Worm (Caenorhabditis elegans) whole organism, L1 larva: ENCODE data around the gene mup-2.

Experiments
- C04F5.9 ChIP-seq: sonication (generic microtip); optimal IDR thresholded peaks from 2 replicates; lab custom pipeline; 2016; ENCODE audit warnings: missing genetic modification characterization, missing compliant biosample characterization
- Y116A8C.19 ChIP-seq: sonication (generic microtip); optimal IDR thresholded peaks from 2 replicates; lab custom pipeline; 2016; ENCODE audit warnings: missing compliant biosample characterization, missing genetic modification characterization, borderline replicate concordance
- aly-2 ChIP-seq: fragments of 150-350 bp; optimal IDR thresholded peaks from 2 replicates; lab custom pipeline; 2014; ENCODE audit warnings: missing biosample characterization, missing genetic modification characterization
- blmp-1 ChIP-seq: fragments of 150-350 bp; optimal IDR thresholded peaks from 2 replicates; lab custom pipeline; 2014; ENCODE audit warnings: missing biosample characterization, missing genetic modification characterization
- ceh-8 ChIP-seq: fragments of 200-800 bp; sonication (Bioruptor generic); optimal IDR thresholded peaks from 2 replicates; lab custom pipeline; 2018; ENCODE audit warnings: mild to moderate bottlenecking, missing genetic modification characterization, moderate library complexity, missing compliant biosample characterization
- ceh-88 ChIP-seq: fragments of 200-800 bp; sonication (Bioruptor generic); IDR thresholded peaks from 2 replicates; pipeline ENCODE4 v1.3.6; 2022; ENCODE audit warnings: missing genetic modification characterization, missing compliant biosample characterization
- ceh-90 ChIP-seq: sonication (generic microtip); optimal IDR thresholded peaks from 2 replicates; lab custom pipeline; 2016; ENCODE audit warnings: missing genetic modification characterization, missing compliant biosample characterization
- dsc-1 ChIP-seq: sonication (generic microtip); optimal IDR thresholded peaks from 2 replicates; lab custom pipeline; 2016; ENCODE audit warnings: mild to moderate bottlenecking, missing genetic modification characterization, missing compliant biosample characterization
- efl-1 ChIP-seq, 4 experiments: fragments of 150-350 bp; optimal IDR thresholded peaks in 3 of 4; peaks in 1 of 4; 1 replicate in 1 of 4; 2 replicates in 3 of 4; lab custom pipeline; 2014; ENCODE audit warnings: missing biosample characterization in 2 of 4, missing genetic modification characterization in 2 of 4, missing genetic modification reagents in 2 of 4
- elt-2 ChIP-seq: sonication (generic microtip); optimal IDR thresholded peaks from 2 replicates; lab custom pipeline; 2016; ENCODE audit warnings: missing genetic modification characterization, mild to moderate bottlenecking, inconsistent platforms, missing compliant biosample characterization, missing genetic modification reagents
- fkh-10 ChIP-seq: sonication (generic microtip); optimal IDR thresholded peaks from 2 replicates; lab custom pipeline; 2017; ENCODE audit warnings: missing biosample characterization, missing genetic modification reagents, missing genetic modification characterization
- fkh-4 ChIP-seq: sonication (generic microtip); optimal IDR thresholded peaks from 2 replicates; lab custom pipeline; 2016; ENCODE audit warnings: missing compliant biosample characterization, missing genetic modification characterization, borderline replicate concordance
- fkh-8 ChIP-seq: sonication (generic microtip); optimal IDR thresholded peaks from 2 replicates; lab custom pipeline; 2016; ENCODE audit warnings: mild to moderate bottlenecking, missing genetic modification characterization, missing compliant biosample characterization
- fos-1 ChIP-seq: fragments of 150-350 bp; optimal IDR thresholded peaks from 2 replicates; lab custom pipeline; 2014; ENCODE audit warnings: missing biosample characterization, missing genetic modification characterization
- grh-1 ChIP-seq: fragments of 200-800 bp; sonication (Bioruptor generic); IDR thresholded peaks from 2 replicates; pipeline ENCODE4 v1.3.6; 2022; ENCODE audit warnings: missing genetic modification reagents, missing genetic modification characterization, missing compliant biosample characterization
- irx-1 ChIP-seq: sonication (generic microtip); optimal IDR thresholded peaks from 2 replicates; lab custom pipeline; 2016; ENCODE audit warnings: missing genetic modification characterization, missing compliant biosample characterization
- isw-1 ChIP-seq: fragments of 200-800 bp; sonication (Bioruptor generic); IDR thresholded peaks from 2 replicates; pipeline ENCODE4 v1.3.6; 2022; ENCODE audit warnings: missing genetic modification characterization, missing compliant biosample characterization
- lin-13 ChIP-seq: fragments of 150-350 bp; optimal IDR thresholded peaks from 2 replicates; lab custom pipeline; 2014; ENCODE audit warnings: missing biosample characterization, missing genetic modification reagents, missing genetic modification characterization
- lin-14 ChIP-seq: fragments of 200-800 bp; sonication (Bioruptor generic); optimal IDR thresholded peaks from 2 replicates; lab custom pipeline; 2018; ENCODE audit warnings: mild to moderate bottlenecking, missing genetic modification characterization, moderate library complexity, missing compliant biosample characterization
- lin-15B ChIP-seq: fragments of 150-350 bp; sonication (generic microtip); optimal IDR thresholded peaks from 3 replicates; lab custom pipeline; 2014; ENCODE audit warnings: missing biosample characterization, missing genetic modification characterization
- lin-39 ChIP-seq: fragments of 150-350 bp; optimal IDR thresholded peaks from 2 replicates; lab custom pipeline; 2014; ENCODE audit warnings: missing biosample characterization, missing genetic modification reagents, missing genetic modification characterization
- lsy-2 ChIP-seq, 2 experiments: fragments of 150-350 bp; optimal IDR thresholded peaks; 2 replicates each; lab custom pipeline; 2014; ENCODE audit warnings: missing biosample characterization in 2 of 2, missing genetic modification characterization in 2 of 2
- nhr-12 ChIP-seq: sonication (generic microtip); optimal IDR thresholded peaks from 2 replicates; lab custom pipeline; 2017; ENCODE audit warnings: missing biosample characterization, missing genetic modification characterization
- nhr-237 ChIP-seq: fragments of 150-350 bp; optimal IDR thresholded peaks from 2 replicates; lab custom pipeline; 2014; ENCODE audit warnings: missing biosample characterization, missing genetic modification characterization
- pax-3 ChIP-seq: fragments of 200-800 bp; sonication (Bioruptor generic); optimal IDR thresholded peaks from 2 replicates; lab custom pipeline; 2018; ENCODE audit warnings: mild to moderate bottlenecking, missing genetic modification characterization, moderate library complexity, missing compliant biosample characterization
- skn-1 ChIP-seq: fragments of 150-350 bp; optimal IDR thresholded peaks from 2 replicates; lab custom pipeline; 2014; ENCODE audit warnings: missing biosample characterization, missing genetic modification characterization
- snu-23 ChIP-seq: sonication (generic microtip); optimal IDR thresholded peaks from 2 replicates; lab custom pipeline; 2016; ENCODE audit warnings: missing genetic modification characterization, missing compliant biosample characterization
- swsn-7 ChIP-seq: sonication (generic microtip); optimal IDR thresholded peaks from 2 replicates; lab custom pipeline; 2016; ENCODE audit warnings: missing genetic modification characterization, missing compliant biosample characterization
- unc-30 ChIP-seq: sonication (generic microtip); optimal IDR thresholded peaks from 2 replicates; lab custom pipeline; 2017; ENCODE audit warnings: missing biosample characterization, missing genetic modification characterization
- xbp-1 ChIP-seq: sonication (generic microtip); optimal IDR thresholded peaks from 2 replicates; lab custom pipeline; 2016; ENCODE audit warnings: missing genetic modification characterization, missing compliant biosample characterization
- zip-4 ChIP-seq: fragments of 200-800 bp; sonication (Bioruptor generic); optimal IDR thresholded peaks from 2 replicates; lab custom pipeline; 2018; ENCODE audit warnings: mild to moderate bottlenecking, missing genetic modification characterization, moderate library complexity, missing compliant biosample characterization

mup-2 gene

ce11 chrX:6413583-6413982, 3.6 kb upstream of the mup-2 start:
- TF ChIP-seq xbp-1 (tag; lab: Kevin White, UChicago): no peak
- TF ChIP-seq lin-13 (GFP tag; lab: Kevin White, UChicago): no peak
- no peak for TF ChIP-seq ceh-90 (tag; lab: Kevin White, UChicago)
- no peak for TF ChIP-seq efl-1 (optimal IDR thresholded peaks at IDR 0.05; lab: Kevin White, UChicago)
- peak in 1 of 2 experiments; percentile 1 for TF ChIP-seq efl-1 (GFP tag; optimal IDR thresholded peaks at IDR 0.05 in 1 of 2; lab: Kevin White, UChicago)
- TF ChIP-seq lsy-2 (tag; optimal IDR thresholded peaks at IDR 0.05; lab: Kevin White, UChicago): no peak
- TF ChIP-seq lin-39 (tag; lab: Kevin White, UChicago): no peak
- TF ChIP-seq aly-2 (tag; lab: Kevin White, UChicago): no peak
- TF ChIP-seq fkh-10: no peak
- no peak for TF ChIP-seq pax-3 (tag; lab: Kevin White, UChicago)
- TF ChIP-seq irx-1 (tag; lab: Kevin White, UChicago): no peak
- no peak for TF ChIP-seq Y116A8C.19 (tag; lab: Kevin White, UChicago)
- peak; percentile 34 for TF ChIP-seq lin-14 (GFP tag; lab: Kevin White, UChicago)
- no peak for TF ChIP-seq fkh-8 (tag; lab: Kevin White, UChicago)
- TF ChIP-seq, all 84 proteins: peak for 2

ce11 chrX:6412575-6412974, 2.5 kb upstream of the mup-2 start, which contains the start of gene T22E5.1:
T22E5.1 (plus strand) TSS chrX:6412875.
- TF ChIP-seq xbp-1 (tag; lab: Kevin White, UChicago) (no peak), zip-4 (GFP tag; lab: Kevin White, UChicago) (no peak), nhr-12 (tag; lab: Kevin White, UChicago) (no peak)
- TF ChIP-seq, all 84 proteins: peak for 0

DNA sequence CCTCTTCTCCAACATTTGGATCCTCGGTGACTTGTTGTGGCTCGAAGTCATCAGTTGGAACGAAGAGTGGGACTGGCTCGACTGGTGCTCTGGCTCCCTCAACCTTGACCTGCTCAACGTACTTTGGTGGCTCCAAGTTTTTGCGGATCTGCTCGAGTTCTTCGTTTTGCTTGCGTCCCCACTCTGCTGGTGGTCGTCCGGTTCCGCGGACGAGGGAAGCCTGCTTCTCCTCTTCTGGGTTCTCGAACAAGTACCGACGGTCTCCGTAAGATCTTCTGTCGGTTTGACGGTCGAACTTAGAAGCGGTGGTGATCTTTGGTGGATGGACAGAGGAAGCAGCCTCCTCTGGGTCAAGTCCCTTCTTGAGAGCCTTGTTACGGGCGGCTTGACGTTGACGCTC, 1.3 kb downstream of the mup-2 start:
- TF ChIP-seq unc-30 (tag; lab: Kevin White, UChicago): no peak

DNA sequence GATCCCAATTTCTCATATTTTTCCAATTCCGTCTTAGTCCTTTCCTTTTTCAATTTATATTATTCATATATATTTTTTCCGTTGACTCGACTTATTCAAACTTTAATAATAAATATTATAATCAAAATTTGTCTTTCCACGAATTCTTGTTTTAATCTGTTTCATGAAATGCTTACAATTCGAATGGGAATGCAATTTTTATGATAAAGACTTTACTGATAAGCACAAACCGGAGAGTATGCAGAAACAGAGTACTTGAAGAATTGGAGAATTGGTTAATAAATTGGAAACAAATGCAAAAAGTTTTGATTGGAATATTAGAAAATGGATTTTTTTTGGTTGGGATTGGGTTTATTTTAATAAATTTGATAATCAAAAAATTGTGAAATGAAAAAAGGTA, 1.7 kb downstream of the mup-2 start:
- TF ChIP-seq lin-14 (GFP tag; lab: Kevin White, UChicago) (peak; percentile 30), snu-23 (GFP tag; lab: Kevin White, UChicago) (no peak), elt-2 (tag; lab: Kevin White, UChicago) (peak; percentile 82)

- TF ChIP-seq efl-1 (optimal IDR thresholded peaks at IDR 0.05; lab: Kevin White, UChicago) (no peak), efl-1 (GFP tag; optimal IDR thresholded peaks at IDR 0.05 in 1 of 2; lab: Kevin White, UChicago) (peak in 1 of 2 experiments; percentile 70), dsc-1 (peak; percentile 81), lin-15B (no peak), skn-1 (no peak), swsn-7 (no peak), ceh-88 (GFP tag; lab: Robert Waterston, UW) (no peak), isw-1 (GFP tag; lab: Robert Waterston, UW) (no peak), blmp-1 (no peak), ceh-8 (GFP tag; lab: Kevin White, UChicago) (no peak), fos-1 (tag; lab: Kevin White, UChicago) (no peak), fkh-4 (tag; lab: Kevin White, UChicago) (peak; percentile 65), nhr-237 (tag; lab: Kevin White, UChicago) (no peak), zip-4 (GFP tag; lab: Kevin White, UChicago) (no peak)
Observed at ce11 chrX:6407805-6408204, 2.2 kb downstream of the mup-2 start.

DNA sequence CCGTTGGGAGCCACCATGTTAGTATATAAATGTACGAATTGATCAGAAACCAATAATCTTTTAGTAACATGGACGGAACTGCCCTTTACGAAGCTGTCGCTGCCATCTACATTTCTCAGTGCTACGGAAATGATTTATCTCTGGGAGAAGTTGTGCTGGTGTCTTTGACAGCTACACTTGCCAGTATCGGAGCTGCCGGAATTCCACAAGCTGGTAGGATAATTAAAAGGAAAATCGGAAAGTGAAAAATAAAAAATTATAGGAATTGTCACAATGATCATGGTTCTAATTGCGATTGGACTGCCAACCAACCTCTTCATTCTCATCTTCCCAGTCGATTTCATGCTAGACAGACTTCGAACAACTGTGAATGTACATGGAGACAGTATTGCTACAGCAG, 4.1 kb downstream of the mup-2 start:
- no peak for TF ChIP-seq grh-1 (GFP tag; lab: Robert Waterston, UW)
- no peak for TF ChIP-seq C04F5.9 (tag; lab: Kevin White, UChicago)
